Fruit fly (Drosophila melanogaster) whole organism, embryonic: ENCODE measurements around the gene srl.

ENCODE experiments used
- Aef1 ChIP-seq: fragments of 200-800 bp; sonication (Bioruptor generic); IDR thresholded peaks from 3 replicates; pipeline ENCODE4 v1.3.6; 2022; ENCODE audit warnings: missing biosample characterization, missing genetic modification characterization
- Atf6 ChIP-seq: fragments of 200-800 bp; sonication (Bioruptor generic); IDR thresholded peaks from 2 replicates; pipeline ENCODE4 v1.3.6; 2022; ENCODE audit warnings: missing biosample characterization, missing genetic modification characterization
- CG10462 ChIP-seq: fragments of 200-800 bp; sonication (Bioruptor generic); optimal IDR thresholded peaks from 2 replicates; lab custom pipeline; 2016; ENCODE audit warnings: missing biosample characterization, missing genetic modification characterization
- CG10959 ChIP-seq: fragments of 200-800 bp; sonication (Bioruptor generic); IDR thresholded peaks from 2 replicates; pipeline ENCODE4 v1.3.6; 2022; ENCODE audit warnings: missing biosample characterization, missing genetic modification characterization
- CG11398 ChIP-seq: fragments of 200-800 bp; sonication (Bioruptor generic); optimal IDR thresholded peaks from 2 replicates; lab custom pipeline; 2016; ENCODE audit warnings: missing biosample characterization, missing genetic modification characterization
- CG12391 ChIP-seq: fragments of 200-800 bp; sonication (Bioruptor generic); optimal IDR thresholded peaks from 3 replicates; lab custom pipeline; 2018; ENCODE audit warnings: missing biosample characterization, mild to moderate bottlenecking, missing genetic modification characterization, moderate library complexity
- CG12769 ChIP-seq: fragments of 200-800 bp; sonication (Bioruptor generic); optimal IDR thresholded peaks from 2 replicates; lab custom pipeline; 2019; ENCODE audit warnings: missing biosample characterization, mild to moderate bottlenecking, missing genetic modification characterization, moderate library complexity
- CG15269 ChIP-seq: fragments of 200-800 bp; sonication (Bioruptor generic); optimal IDR thresholded peaks from 2 replicates; lab custom pipeline; 2018; ENCODE audit warnings: missing biosample characterization, mild to moderate bottlenecking, missing genetic modification characterization, moderate library complexity
- CG1602 ChIP-seq: fragments of 200-800 bp; sonication (Bioruptor generic); optimal IDR thresholded peaks from 3 replicates; lab custom pipeline; 2016; ENCODE audit warnings: missing biosample characterization, missing genetic modification characterization
- CG16813 ChIP-seq: fragments of 200-800 bp; sonication (Bioruptor generic); IDR thresholded peaks from 3 replicates; pipeline ENCODE4 v1.3.6; 2022; ENCODE audit warnings: missing biosample characterization, missing genetic modification characterization; ENCODE audit not compliant: partially characterized antibody
- CG1792 ChIP-seq: fragments of 200-800 bp; sonication (Bioruptor generic); optimal IDR thresholded peaks from 2 replicates; lab custom pipeline; 2016; ENCODE audit warnings: missing biosample characterization, missing genetic modification characterization
- CG18599 ChIP-seq: fragments of 200-800 bp; sonication (Bioruptor generic); optimal IDR thresholded peaks from 3 replicates; lab custom pipeline; 2017; ENCODE audit warnings: missing biosample characterization, missing genetic modification characterization, mild to moderate bottlenecking, moderate library complexity, missing genetic modification reagents
- CG2129 ChIP-seq: fragments of 200-800 bp; sonication (Bioruptor generic); IDR thresholded peaks from 2 replicates; pipeline ENCODE4 v1.3.6; 2022; ENCODE audit warnings: missing biosample characterization, missing genetic modification characterization; ENCODE audit not compliant: partially characterized antibody
- CG2875 ChIP-seq: fragments of 200-800 bp; sonication (Bioruptor generic); optimal IDR thresholded peaks from 2 replicates; lab custom pipeline; 2017; ENCODE audit warnings: missing biosample characterization, mild to moderate bottlenecking, missing genetic modification characterization, missing genetic modification reagents
- CG30431 ChIP-seq: fragments of 200-800 bp; sonication (Bioruptor generic); optimal IDR thresholded peaks from 2 replicates; lab custom pipeline; 2017; ENCODE audit warnings: missing biosample characterization, missing genetic modification characterization
- CG4360 ChIP-seq: fragments of 200-800 bp; sonication (Bioruptor generic); IDR thresholded peaks from 2 replicates; pipeline ENCODE4 v1.3.6; 2022; ENCODE audit warnings: missing biosample characterization, missing genetic modification characterization
- CG6683 ChIP-seq: fragments of 200-800 bp; sonication (Bioruptor generic); optimal IDR thresholded peaks from 2 replicates; lab custom pipeline; 2017; ENCODE audit warnings: missing biosample characterization, mild to moderate bottlenecking, missing genetic modification characterization, missing genetic modification reagents
- CG7357 ChIP-seq: fragments of 200-800 bp; sonication (Bioruptor generic); IDR thresholded peaks from 3 replicates; pipeline ENCODE4 v1.3.6; 2022; ENCODE audit warnings: missing biosample characterization, missing genetic modification characterization
- Dip3 ChIP-seq: fragments of 200-800 bp; sonication (Bioruptor generic); optimal IDR thresholded peaks from 3 replicates; lab custom pipeline; 2016; ENCODE audit warnings: missing biosample characterization, missing genetic modification characterization
- Doc3 ChIP-seq: fragments of 200-800 bp; sonication (Bioruptor generic); IDR thresholded peaks from 3 replicates; pipeline ENCODE4 v1.3.6; 2022; ENCODE audit warnings: missing biosample characterization, missing genetic modification characterization; ENCODE audit not compliant: partially characterized antibody
- HLH3B ChIP-seq: fragments of 200-800 bp; sonication (Bioruptor generic); IDR thresholded peaks from 2 replicates; pipeline ENCODE4 v1.3.6; 2022; ENCODE audit warnings: missing biosample characterization, missing genetic modification characterization
- NC2α ChIP-seq: fragments of 200-800 bp; sonication (Bioruptor generic); optimal IDR thresholded peaks from 2 replicates; lab custom pipeline; 2016; ENCODE audit warnings: missing biosample characterization, missing genetic modification characterization
- NFAT ChIP-seq: fragments of 200-800 bp; sonication (Bioruptor generic); IDR thresholded peaks from 2 replicates; pipeline ENCODE4 v1.3.6; 2022; ENCODE audit warnings: missing biosample characterization, missing genetic modification characterization
- Oaz ChIP-seq: fragments of 200-800 bp; sonication (Bioruptor generic); IDR thresholded peaks from 2 replicates; pipeline ENCODE4 v1.3.6; 2022; ENCODE audit warnings: missing biosample characterization, missing genetic modification characterization
- Poxn ChIP-seq: fragments of 200-800 bp; sonication (Bioruptor generic); IDR thresholded peaks from 2 replicates; pipeline ENCODE4 v1.3.6; 2022; ENCODE audit warnings: missing biosample characterization, missing genetic modification characterization
- Sox100B ChIP-seq: fragments of 200-800 bp; sonication (Bioruptor generic); optimal IDR thresholded peaks from 3 replicates; lab custom pipeline; 2018; ENCODE audit warnings: missing biosample characterization, mild to moderate bottlenecking, missing genetic modification characterization
- Ssrp ChIP-seq: fragments of 200-800 bp; sonication (Bioruptor generic); optimal IDR thresholded peaks from 2 replicates; lab custom pipeline; 2018; ENCODE audit warnings: missing biosample characterization, mild to moderate bottlenecking, missing genetic modification characterization, moderate library complexity
- Stat92E ChIP-seq, 3 experiments: fragments of >200 bp in 2 of 3; fragments of 200-800 bp in 1 of 3; sonication (Bioruptor generic) in 1 of 3; optimal IDR thresholded peaks; 2 replicates each; lab custom pipeline; 2017 to 2019; ENCODE audit warnings: missing biosample characterization in 3 of 3, missing genetic modification characterization in 3 of 3, mild to moderate bottlenecking in 1 of 3, moderate library complexity in 1 of 3
- chif ChIP-seq, 2 experiments: fragments of 200-800 bp; sonication (Bioruptor generic); optimal IDR thresholded peaks; 3 replicates each; lab custom pipeline; 2016; ENCODE audit warnings: missing biosample characterization in 2 of 2, missing genetic modification characterization in 2 of 2
- ci ChIP-seq: fragments of 200-800 bp; sonication (Bioruptor generic); IDR thresholded peaks from 3 replicates; pipeline ENCODE4 v1.3.6; 2022; ENCODE audit warnings: missing biosample characterization, missing genetic modification characterization
- crol ChIP-seq: fragments of 200-800 bp; sonication (Bioruptor generic); IDR thresholded peaks from 2 replicates; pipeline ENCODE4 v1.3.6; 2022; ENCODE audit warnings: missing biosample characterization, missing genetic modification characterization
- crp ChIP-seq, 2 experiments: fragments of 200-800 bp; sonication (Bioruptor generic); optimal IDR thresholded peaks; 2 replicates in 1 of 2; 3 replicates in 1 of 2; lab custom pipeline; 2017; ENCODE audit warnings: missing biosample characterization in 2 of 2, missing genetic modification characterization in 2 of 2, mild to moderate bottlenecking in 1 of 2, moderate library complexity in 1 of 2
- dmrt99B ChIP-seq: fragments of 200-800 bp; sonication (Bioruptor generic); optimal IDR thresholded peaks from 2 replicates; lab custom pipeline; 2018; ENCODE audit warnings: missing biosample characterization, mild to moderate bottlenecking, missing genetic modification characterization, moderate library complexity
- emc ChIP-seq: fragments of 200-800 bp; sonication (Bioruptor generic); optimal IDR thresholded peaks from 2 replicates; lab custom pipeline; 2016; ENCODE audit warnings: missing biosample characterization, missing genetic modification characterization
- en ChIP-seq: fragments of 200-800 bp; sonication (Bioruptor generic); optimal IDR thresholded peaks from 2 replicates; lab custom pipeline; 2016; ENCODE audit warnings: missing biosample characterization, missing genetic modification characterization
- ewg ChIP-seq: fragments of 200-800 bp; sonication (Bioruptor generic); optimal IDR thresholded peaks from 3 replicates; lab custom pipeline; 2017; ENCODE audit warnings: mild to moderate bottlenecking, missing biosample characterization, missing genetic modification reagents, missing genetic modification characterization
- exex ChIP-seq: fragments of 200-800 bp; sonication (Bioruptor generic); optimal IDR thresholded peaks from 4 replicates; lab custom pipeline; 2018; ENCODE audit warnings: missing biosample characterization, mild to moderate bottlenecking, missing genetic modification characterization, moderate library complexity
- grau ChIP-seq: fragments of 200-800 bp; optimal IDR thresholded peaks from 3 replicates; lab custom pipeline; 2019; ENCODE audit warnings: missing biosample characterization, mild to moderate bottlenecking, missing genetic modification characterization, moderate library complexity
- ind ChIP-seq: fragments of 200-800 bp; sonication (Bioruptor generic); optimal IDR thresholded peaks from 3 replicates; lab custom pipeline; 2016; ENCODE audit warnings: missing biosample characterization, missing genetic modification characterization
- nmo ChIP-seq: fragments of 200-800 bp; sonication (Bioruptor generic); optimal IDR thresholded peaks from 2 replicates; lab custom pipeline; 2018; ENCODE audit warnings: missing biosample characterization, mild to moderate bottlenecking, missing genetic modification characterization, moderate library complexity
- oc ChIP-seq: fragments of 200-800 bp; sonication (Bioruptor generic); optimal IDR thresholded peaks from 2 replicates; lab custom pipeline; 2018; ENCODE audit warnings: missing biosample characterization, mild to moderate bottlenecking, missing genetic modification characterization, moderate library complexity
- ranshi ChIP-seq: fragments of 200-800 bp; sonication (Bioruptor generic); IDR thresholded peaks from 2 replicates; pipeline ENCODE4 v1.3.6; 2022; ENCODE audit warnings: missing biosample characterization, missing genetic modification characterization
- seq ChIP-seq: fragments of 200-800 bp; sonication (Bioruptor generic); IDR thresholded peaks from 2 replicates; pipeline ENCODE4 v1.3.6; 2022; ENCODE audit warnings: missing biosample characterization, missing genetic modification characterization
- tgo ChIP-seq: fragments of 200-800 bp; sonication (Bioruptor generic); IDR thresholded peaks from 3 replicates; pipeline ENCODE4 v1.3.6; 2022; ENCODE audit warnings: missing biosample characterization, missing genetic modification characterization
- tll ChIP-seq, 2 experiments: fragments of 200-800 bp in 1 of 2; fragments of >200 bp in 1 of 2; sonication (Bioruptor generic) in 1 of 2; optimal IDR thresholded peaks; 2 replicates each; lab custom pipeline; 2017 to 2019; ENCODE audit warnings: missing biosample characterization in 2 of 2, missing genetic modification characterization in 2 of 2, mild to moderate bottlenecking in 1 of 2, moderate library complexity in 1 of 2
- tup ChIP-seq: fragments of 200-800 bp; sonication (Bioruptor generic); optimal IDR thresholded peaks from 2 replicates; lab custom pipeline; 2016; ENCODE audit warnings: missing biosample characterization, mild to moderate bottlenecking, missing genetic modification characterization, moderate library complexity
- unc-4 ChIP-seq: fragments of 200-800 bp; sonication (Bioruptor generic); IDR thresholded peaks from 2 replicates; pipeline ENCODE4 v1.3.6; 2022; ENCODE audit warnings: missing biosample characterization, missing genetic modification characterization; ENCODE audit not compliant: partially characterized antibody
- wek ChIP-seq: fragments of 200-800 bp; sonication (Bioruptor generic); optimal IDR thresholded peaks from 3 replicates; lab custom pipeline; 2018; ENCODE audit warnings: missing biosample characterization, mild to moderate bottlenecking, missing genetic modification characterization, moderate library complexity

Gene srl

DNA sequence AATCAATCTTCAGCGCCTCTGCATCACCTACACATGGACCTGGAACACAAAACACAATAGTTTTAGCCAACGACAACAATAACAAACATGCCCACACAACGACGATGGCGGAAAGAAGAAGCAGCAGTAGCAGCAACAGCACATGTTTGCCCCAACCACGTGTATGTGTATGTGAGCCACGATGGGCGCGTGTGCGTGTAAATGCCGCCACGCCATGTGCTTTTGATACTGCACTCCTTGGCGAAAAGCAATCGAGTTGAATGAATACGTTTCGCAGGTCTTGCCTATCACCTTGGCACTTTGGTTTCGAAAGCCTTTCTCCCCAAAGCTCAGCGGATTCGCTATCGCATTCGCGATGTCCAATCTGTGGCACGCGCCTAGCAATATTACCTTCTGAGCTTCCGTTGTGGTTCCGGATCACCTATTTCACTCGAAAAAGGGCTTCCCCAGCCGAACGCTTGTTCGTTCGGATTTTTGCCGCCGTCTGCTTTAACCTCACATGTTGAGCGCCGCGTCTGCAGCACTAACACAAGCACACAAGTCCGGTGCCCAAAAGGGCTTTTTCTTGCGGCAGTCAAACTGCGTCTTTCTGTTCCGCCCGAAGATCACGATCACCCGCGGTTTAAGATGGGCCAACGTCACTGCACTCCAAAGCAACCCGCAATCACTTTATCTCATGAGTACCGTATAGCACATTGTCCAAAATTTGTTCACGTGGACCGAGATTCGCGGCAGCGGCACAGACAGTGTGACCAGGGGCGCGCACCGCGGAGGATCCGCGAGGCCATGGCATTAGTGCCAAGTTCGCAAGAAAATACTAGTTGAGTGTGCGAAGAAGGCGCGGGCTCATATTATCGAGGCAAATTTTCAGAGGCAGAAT lies at the start of gene srl (continued):
- no peak for TF ChIP-seq Poxn (GFP tag; lab: Robert Waterston, UW)
- no peak for TF ChIP-seq Stat92E (GFP tag; optimal IDR thresholded peaks at IDR 0.05; lab: Kevin White, UChicago)
- TF ChIP-seq CG15269 (tag; lab: Kevin White, UChicago) = no peak
- TF ChIP-seq wek (GFP tag; lab: Kevin White, UChicago) = peak; percentile 42
- no peak for TF ChIP-seq CG12391 (tag; lab: Kevin White, UChicago)
- TF ChIP-seq CG1792 (GFP tag; lab: Kevin White, UChicago) = no peak
- TF ChIP-seq Aef1 (GFP tag; lab: Robert Waterston, UW) = no peak
- no peak for TF ChIP-seq ewg (GFP tag; lab: Kevin White, UChicago)
- TF ChIP-seq exex (tag; lab: Kevin White, UChicago) = no peak
- no peak for TF ChIP-seq NFAT
- TF ChIP-seq ranshi = no peak
- TF ChIP-seq CG1602 = no peak
- TF ChIP-seq crol (GFP tag; lab: Robert Waterston, UW) = no peak
- TF ChIP-seq tll (GFP tag; optimal IDR thresholded peaks at IDR 0.05; lab: Kevin White, UChicago) = no peak
- no peak for TF ChIP-seq Sox100B
- no peak for TF ChIP-seq Ssrp (tag; lab: Kevin White, UChicago)
- no peak for TF ChIP-seq NC2α (GFP tag; lab: Kevin White, UChicago)
- no peak for TF ChIP-seq crp (GFP tag; optimal IDR thresholded peaks at IDR 0.05; lab: Kevin White, UChicago)
- TF ChIP-seq HLH3B (GFP tag; lab: Robert Waterston, UW) = no peak
- no peak for TF ChIP-seq CG6683 (GFP tag; lab: Kevin White, UChicago)
- peak; percentile 3 for TF ChIP-seq nmo (GFP tag; lab: Kevin White, UChicago)
- peak; percentile 44 for TF ChIP-seq CG12769 (tag; lab: Kevin White, UChicago)
- TF ChIP-seq unc-4 (GFP tag; lab: Robert Waterston, UW) = no peak; the same call in 1 of the 2 replicates
- TF ChIP-seq CG2875 (GFP tag; lab: Kevin White, UChicago) = no peak
- TF ChIP-seq ind (GFP tag; lab: Kevin White, UChicago) = no peak
- TF ChIP-seq CG10462 (GFP tag; lab: Kevin White, UChicago) = no peak
- no peak for TF ChIP-seq CG4360 (GFP tag; lab: Robert Waterston, UW)
- no peak for TF ChIP-seq chif (GFP tag; optimal IDR thresholded peaks at IDR 0.05; lab: Kevin White, UChicago)
- TF ChIP-seq CG30431 (GFP tag; lab: Kevin White, UChicago) = no peak
- no peak for TF ChIP-seq dmrt99B (tag; lab: Kevin White, UChicago)
- TF ChIP-seq grau = no peak
- TF ChIP-seq CG11398 (GFP tag; lab: Kevin White, UChicago) = no peak
- TF ChIP-seq CG2129 (GFP tag; lab: Robert Waterston, UW) = no peak
- TF ChIP-seq CG18599 (GFP tag; lab: Kevin White, UChicago) = no peak
- TF ChIP-seq CG10959 (GFP tag; lab: Robert Waterston, UW) = no peak
- TF ChIP-seq Dip3 (GFP tag; lab: Kevin White, UChicago) = no peak
- no peak for TF ChIP-seq CG7357 (GFP tag; lab: Robert Waterston, UW)
- TF ChIP-seq tup (GFP tag; lab: Kevin White, UChicago) = no peak
- TF ChIP-seq oc (tag; lab: Kevin White, UChicago) = no peak
- no peak for TF ChIP-seq seq (GFP tag; lab: Robert Waterston, UW)
- TF ChIP-seq en (GFP tag; lab: Kevin White, UChicago) = no peak
- no peak for TF ChIP-seq emc (GFP tag; lab: Kevin White, UChicago)
- TF ChIP-seq Oaz (GFP tag; lab: Robert Waterston, UW) = no peak
- 0 out of 3 replicates have a peak, but pooled peaks have one; percentile 19 for TF ChIP-seq CG16813 (GFP tag; lab: Robert Waterston, UW)
- peak; percentile 20; the same call in 1 of the 2 replicates for TF ChIP-seq Atf6 (GFP tag; lab: Robert Waterston, UW)
- TF ChIP-seq tgo (GFP tag; lab: Robert Waterston, UW) = no peak
- TF ChIP-seq Doc3 (GFP tag; lab: Robert Waterston, UW) = 0 out of 3 replicates have a peak, but pooled peaks have one; percentile 22
- peak; percentile 38; the same call in 2 of the 3 replicates for TF ChIP-seq ci (GFP tag; lab: Robert Waterston, UW)
